Worm (Caenorhabditis elegans): ENCODE data around the gene C15H11.1.

C15H11.1 gene

ce11 chrV:14417735-14418134 is 24.1 kb downstream of the C15H11.1 start, which contains the start of the genes nxf-2 and set-31:
Gene nxf-2 (minus strand): TSS chrV:14417835.
Gene set-31 (plus strand): TSS chrV:14417903.
- no peak for TF ChIP-seq aly-2 (tag; optimal IDR thresholded peaks at IDR 0.05)
- no peak for TF ChIP-seq lin-15B (tag; optimal IDR thresholded peaks at IDR 0.05)
- no peak for TF ChIP-seq fos-1 (tag; optimal IDR thresholded peaks at IDR 0.05)
- no peak for TF ChIP-seq ceh-28 (tag; optimal IDR thresholded peaks at IDR 0.05)
- TF ChIP-seq nhr-76 (tag; optimal IDR thresholded peaks at IDR 0.05), result no peak
- TF ChIP-seq ama-1 (optimal IDR thresholded peaks at IDR 0.05), result no peak
- no peak for TF ChIP-seq nhr-67 (tag; optimal IDR thresholded peaks at IDR 0.05)
- no peak for TF ChIP-seq unc-39 (tag; optimal IDR thresholded peaks at IDR 0.05)
- TF ChIP-seq nhr-25 (tag; optimal IDR thresholded peaks at IDR 0.05), result no peak
- TF ChIP-seq nhr-237 (tag; optimal IDR thresholded peaks at IDR 0.05), result no peak
- TF ChIP-seq skn-1 (tag; optimal IDR thresholded peaks at IDR 0.05), result no peak
- TF ChIP-seq zag-1 (tag; optimal IDR thresholded peaks at IDR 0.05), result no peak
- TF ChIP-seq pqm-1 (tag; optimal IDR thresholded peaks at IDR 0.05), result no peak

ce11 chrV:14419855-14420254 is 26.3 kb downstream of the C15H11.1 start:
- TF ChIP-seq R02D3.7 (tag; optimal IDR thresholded peaks at IDR 0.05), result no peak
- TF ChIP-seq nhr-28 (tag; optimal IDR thresholded peaks at IDR 0.05), result no peak
- TF ChIP-seq egl-27 (tag; optimal IDR thresholded peaks at IDR 0.05), result no peak
- no peak for TF ChIP-seq ceh-9 (tag; optimal IDR thresholded peaks at IDR 0.05)
- no peak for TF ChIP-seq snpc-4 (tag; optimal IDR thresholded peaks at IDR 0.05)
- no peak for TF ChIP-seq nhr-67 (tag; optimal IDR thresholded peaks at IDR 0.05)
- no peak for TF ChIP-seq pqm-1 (tag; optimal IDR thresholded peaks at IDR 0.05)
- no peak for TF ChIP-seq ZK546.5 (tag; optimal IDR thresholded peaks at IDR 0.05)
- TF ChIP-seq elt-1 (tag; optimal IDR thresholded peaks at IDR 0.05), result no peak
- no peak for TF ChIP-seq lin-39 (tag; optimal IDR thresholded peaks at IDR 0.05)
- TF ChIP-seq lin-15B (tag; optimal IDR thresholded peaks at IDR 0.05), result no peak
- TF ChIP-seq daf-12 (tag; optimal IDR thresholded peaks at IDR 0.05), result no peak
- no peak for TF ChIP-seq ztf-11 (tag; optimal IDR thresholded peaks at IDR 0.05)
- TF ChIP-seq nhr-25 (tag; optimal IDR thresholded peaks at IDR 0.05), result no peak
- no peak for TF ChIP-seq elt-2 (tag; optimal IDR thresholded peaks at IDR 0.05)
- TF ChIP-seq nhr-76 (tag; optimal IDR thresholded peaks at IDR 0.05), result no peak
- no peak for TF ChIP-seq zag-1 (tag; optimal IDR thresholded peaks at IDR 0.05)
- TF ChIP-seq ceh-16 (tag; optimal IDR thresholded peaks at IDR 0.05), result no peak

ce11 chrV:14421325-14421724 is 27.7 kb downstream of the C15H11.1 start, which contains the start of gene dhs-22:
Gene dhs-22 (minus strand): TSS chrV:14421440.
- TF ChIP-seq pha-4 (tag; optimal IDR thresholded peaks at IDR 0.05) (peak; percentile 10), elt-2 (tag; optimal IDR thresholded peaks at IDR 0.05) (peak; percentile 36), fos-1 (tag; optimal IDR thresholded peaks at IDR 0.05) (no peak)

ce11 chrV:14422317-14422716 is 28.7 kb downstream of the C15H11.1 start, which contains the start of gene pas-1:
Gene pas-1 (minus strand): TSS chrV:14422618.
- no peak for TF ChIP-seq daf-12 (tag; optimal IDR thresholded peaks at IDR 0.05)
- peak; percentile 6 for TF ChIP-seq elt-2 (tag; optimal IDR thresholded peaks at IDR 0.05)

ce11 chrV:14423268-14423667 is 29.7 kb downstream of the C15H11.1 start, which contains the start of gene rpoa-12:
Gene rpoa-12 (minus strand): TSS chrV:14423304.
- TF ChIP-seq jun-1 (tag; optimal IDR thresholded peaks at IDR 0.05) (no peak), nfya-1 (tag; optimal IDR thresholded peaks at IDR 0.05; ENCODE audit: insufficient read depth) (peak; percentile 46), nhr-43 (tag; optimal IDR thresholded peaks at IDR 0.05; ENCODE audit: poor library complexity, severe bottlenecking) (peak; percentile 19), nhr-25 (tag; optimal IDR thresholded peaks at IDR 0.05) (peak; percentile 68), ceh-28 (tag; optimal IDR thresholded peaks at IDR 0.05) (no peak), skn-1 (tag; optimal IDR thresholded peaks at IDR 0.05) (peak; percentile 98), pha-4 (tag; optimal IDR thresholded peaks at IDR 0.05) (peak; percentile 52), nhr-23 (tag; optimal IDR thresholded peaks at IDR 0.05) (peak; percentile 51), snpc-4 (tag; optimal IDR thresholded peaks at IDR 0.05) (peak; percentile 24), nhr-67 (tag; optimal IDR thresholded peaks at IDR 0.05) (no peak), elt-3 (tag; optimal IDR thresholded peaks at IDR 0.05) (no peak), ama-1 (optimal IDR thresholded peaks at IDR 0.05) (no peak), nhr-28 (tag; optimal IDR thresholded peaks at IDR 0.05) (no peak), lin-15B (tag; optimal IDR thresholded peaks at IDR 0.05) (peak; percentile 64)

ce11 chrV:14424958-14425492 is 31.4 kb downstream of the C15H11.1 start, which contains the start of gene rrsr-1:
Gene rrsr-1 (minus strand): TSS chrV:14425008.
- TF ChIP-seq ceh-28 (tag; optimal IDR thresholded peaks at IDR 0.05) (no peak), snpc-4 (tag; optimal IDR thresholded peaks at IDR 0.05) (peak; percentile 54), ama-1 (optimal IDR thresholded peaks at IDR 0.05) (no peak), egl-27 (tag; optimal IDR thresholded peaks at IDR 0.05) (no peak), pha-4 (tag; optimal IDR thresholded peaks at IDR 0.05) (no peak), egl-5 (tag; optimal IDR thresholded peaks at IDR 0.05) (peak; percentile 46), nfya-1 (tag; optimal IDR thresholded peaks at IDR 0.05; ENCODE audit: insufficient read depth) (no peak), lin-15B (tag; optimal IDR thresholded peaks at IDR 0.05) (peak; percentile 5), nhr-43 (tag; optimal IDR thresholded peaks at IDR 0.05; ENCODE audit: poor library complexity, severe bottlenecking) (peak; percentile 53)

Data from whole organism, L3 larva.